Fruit fly (Drosophila melanogaster) whole organism, embryonic: ENCODE measurements around the gene CG14650.

Experiments used
- Antp ChIP-seq: fragments of 200-800 bp; sonication (Bioruptor generic); optimal IDR thresholded peaks from 3 replicates; lab custom pipeline; 2016; ENCODE audit warnings: missing biosample characterization, missing genetic modification characterization
- B-H1 ChIP-seq: fragments of 200-800 bp; sonication (Bioruptor generic); IDR thresholded peaks from 3 replicates; pipeline ENCODE4 v1.3.6; 2022; ENCODE audit warnings: missing biosample characterization, missing genetic modification characterization
- B-H2 ChIP-seq: fragments of 200-800 bp; sonication (Bioruptor generic); optimal IDR thresholded peaks from 2 replicates; lab custom pipeline; 2018; ENCODE audit warnings: missing biosample characterization, mild to moderate bottlenecking, missing genetic modification characterization
- CG10321 ChIP-seq: fragments of 200-800 bp; sonication (Bioruptor generic); IDR thresholded peaks from 2 replicates; pipeline ENCODE4 v1.3.6; 2022; ENCODE audit warnings: missing biosample characterization, missing genetic modification characterization
- CG15011 ChIP-seq: fragments of 200-800 bp; sonication (Bioruptor generic); optimal IDR thresholded peaks from 3 replicates; lab custom pipeline; 2018; ENCODE audit warnings: missing biosample characterization, mild to moderate bottlenecking, missing genetic modification characterization
- CG1647 ChIP-seq: fragments of 200-800 bp; sonication (Bioruptor generic); optimal IDR thresholded peaks from 3 replicates; lab custom pipeline; 2016; ENCODE audit warnings: missing biosample characterization, missing genetic modification characterization
- CG17612 ChIP-seq: fragments of 200-800 bp; sonication (Bioruptor generic); IDR thresholded peaks from 2 replicates; pipeline ENCODE4 v1.3.6; 2022; ENCODE audit warnings: missing biosample characterization, missing genetic modification characterization
- CG2678 ChIP-seq: fragments of 200-800 bp; sonication (Bioruptor generic); optimal IDR thresholded peaks from 3 replicates; lab custom pipeline; 2019; ENCODE audit warnings: missing biosample characterization, mild to moderate bottlenecking, missing genetic modification characterization, moderate library complexity
- CG2712 ChIP-seq: fragments of 200-800 bp; optimal IDR thresholded peaks from 3 replicates; lab custom pipeline; 2019; ENCODE audit warnings: missing biosample characterization, mild to moderate bottlenecking, missing genetic modification characterization, moderate library complexity
- CG30020 ChIP-seq: fragments of 200-800 bp; optimal IDR thresholded peaks from 2 replicates; lab custom pipeline; 2019; ENCODE audit warnings: missing biosample characterization, mild to moderate bottlenecking, missing genetic modification characterization, moderate library complexity
- CG3163 ChIP-seq: fragments of 200-800 bp; sonication (Bioruptor generic); optimal IDR thresholded peaks from 3 replicates; lab custom pipeline; 2016; ENCODE audit warnings: missing biosample characterization, missing genetic modification characterization
- CG34376 ChIP-seq: fragments of 200-800 bp; sonication (Bioruptor generic); optimal IDR thresholded peaks from 2 replicates; lab custom pipeline; 2018; ENCODE audit warnings: missing biosample characterization, mild to moderate bottlenecking, missing genetic modification characterization
- CG34422 ChIP-seq: fragments of 200-800 bp; sonication (Bioruptor generic); IDR thresholded peaks from 3 replicates; pipeline ENCODE4 v1.3.6; 2022; ENCODE audit warnings: missing biosample characterization, missing genetic modification characterization
- CG4617 ChIP-seq: fragments of 200-800 bp; sonication (Bioruptor generic); optimal IDR thresholded peaks from 3 replicates; lab custom pipeline; 2016; ENCODE audit warnings: missing biosample characterization, missing genetic modification characterization, borderline replicate concordance
- CG8281 ChIP-seq: fragments of 200-800 bp; sonication (Bioruptor generic); optimal IDR thresholded peaks from 2 replicates; lab custom pipeline; 2018; ENCODE audit warnings: missing biosample characterization, mild to moderate bottlenecking, missing genetic modification characterization, moderate library complexity
- CG8765 ChIP-seq: fragments of 200-800 bp; sonication (Bioruptor generic); IDR thresholded peaks from 2 replicates; pipeline ENCODE4 v1.3.6; 2022; ENCODE audit warnings: missing biosample characterization, missing genetic modification characterization
- CG9727 ChIP-seq: fragments of 200-800 bp; sonication (Bioruptor generic); optimal IDR thresholded peaks from 3 replicates; lab custom pipeline; 2017; ENCODE audit warnings: missing biosample characterization, mild to moderate bottlenecking, missing genetic modification characterization
- D19A ChIP-seq: fragments of 200-800 bp; optimal IDR thresholded peaks from 3 replicates; lab custom pipeline; 2019; ENCODE audit warnings: missing biosample characterization, mild to moderate bottlenecking, missing genetic modification characterization, moderate library complexity
- Dad ChIP-seq: fragments of 200-800 bp; sonication (Bioruptor generic); optimal IDR thresholded peaks from 3 replicates; lab custom pipeline; 2016; ENCODE audit warnings: missing biosample characterization, missing genetic modification characterization
- Dp ChIP-seq: fragments of 200-800 bp; sonication (Bioruptor generic); optimal IDR thresholded peaks from 2 replicates; lab custom pipeline; 2018; ENCODE audit warnings: missing biosample characterization, mild to moderate bottlenecking, missing genetic modification characterization, moderate library complexity
- Fer1 ChIP-seq: fragments of 200-800 bp; sonication (Bioruptor generic); optimal IDR thresholded peaks from 2 replicates; lab custom pipeline; 2017; ENCODE audit warnings: missing biosample characterization, mild to moderate bottlenecking, missing genetic modification characterization
- Hr3 ChIP-seq: fragments of 200-800 bp; sonication (Bioruptor generic); optimal IDR thresholded peaks from 3 replicates; lab custom pipeline; 2016; ENCODE audit warnings: missing biosample characterization, missing genetic modification characterization
- Hr51 ChIP-seq, 2 experiments: fragments of 200-800 bp; sonication (Bioruptor generic); optimal IDR thresholded peaks; 2 replicates in 1 of 2; 3 replicates in 1 of 2; lab custom pipeline; 2016 to 2018; ENCODE audit warnings: missing biosample characterization in 2 of 2, missing genetic modification characterization in 2 of 2, mild to moderate bottlenecking in 1 of 2, moderate library complexity in 1 of 2
- NC2β ChIP-seq: fragments of 200-800 bp; sonication (Bioruptor generic); optimal IDR thresholded peaks from 2 replicates; lab custom pipeline; 2016; ENCODE audit warnings: missing biosample characterization, missing genetic modification characterization
- Oaz ChIP-seq: fragments of 200-800 bp; sonication (Bioruptor generic); IDR thresholded peaks from 2 replicates; pipeline ENCODE4 v1.3.6; 2022; ENCODE audit warnings: missing biosample characterization, missing genetic modification characterization
- Oli ChIP-seq: fragments of 200-800 bp; sonication (Bioruptor generic); optimal IDR thresholded peaks from 2 replicates; lab custom pipeline; 2018; ENCODE audit warnings: missing biosample characterization, mild to moderate bottlenecking, missing genetic modification characterization, moderate library complexity
- Pdp1 ChIP-seq, 2 experiments: fragments of 200-800 bp; sonication (Bioruptor generic); optimal IDR thresholded peaks; 3 replicates each; lab custom pipeline; 2016; ENCODE audit warnings: missing biosample characterization in 2 of 2, missing genetic modification characterization in 2 of 2, mild to moderate bottlenecking in 1 of 2, moderate library complexity in 1 of 2
- Rfx ChIP-seq: fragments of 200-800 bp; sonication (Bioruptor generic); IDR thresholded peaks from 2 replicates; pipeline ENCODE4 v1.3.6; 2022; ENCODE audit warnings: missing biosample characterization, missing genetic modification characterization
- Ssrp ChIP-seq: fragments of 200-800 bp; sonication (Bioruptor generic); optimal IDR thresholded peaks from 2 replicates; lab custom pipeline; 2018; ENCODE audit warnings: missing biosample characterization, mild to moderate bottlenecking, missing genetic modification characterization, moderate library complexity
- ab ChIP-seq: fragments of 200-800 bp; sonication (Bioruptor generic); optimal IDR thresholded peaks from 2 replicates; lab custom pipeline; 2016; ENCODE audit warnings: missing biosample characterization, missing genetic modification characterization
- amos ChIP-seq: fragments of 200-800 bp; sonication (Bioruptor generic); IDR thresholded peaks from 2 replicates; pipeline ENCODE4 v1.3.6; 2022; ENCODE audit warnings: missing biosample characterization, missing genetic modification characterization; ENCODE audit not compliant: partially characterized antibody
- cas ChIP-seq: fragments of 200-800 bp; sonication (Bioruptor generic); IDR thresholded peaks from 2 replicates; pipeline ENCODE4 v1.3.6; 2022; ENCODE audit warnings: missing biosample characterization, missing genetic modification characterization
- cato ChIP-seq: fragments of 200-800 bp; sonication (Bioruptor generic); optimal IDR thresholded peaks from 2 replicates; lab custom pipeline; 2016; ENCODE audit warnings: missing biosample characterization, missing genetic modification characterization, borderline replicate concordance
- crc ChIP-seq: fragments of 200-800 bp; sonication (Bioruptor generic); optimal IDR thresholded peaks from 2 replicates; lab custom pipeline; 2016; ENCODE audit warnings: missing biosample characterization, missing genetic modification characterization
- dan ChIP-seq: fragments of 200-800 bp; sonication (Bioruptor generic); IDR thresholded peaks from 2 replicates; pipeline ENCODE4 v1.3.6; 2022; ENCODE audit warnings: missing biosample characterization, missing genetic modification characterization
- ems ChIP-seq: fragments of 200-800 bp; sonication (Bioruptor generic); optimal IDR thresholded peaks from 3 replicates; lab custom pipeline; 2016; ENCODE audit warnings: missing biosample characterization, missing genetic modification characterization
- exex ChIP-seq: fragments of 200-800 bp; sonication (Bioruptor generic); optimal IDR thresholded peaks from 4 replicates; lab custom pipeline; 2018; ENCODE audit warnings: missing biosample characterization, mild to moderate bottlenecking, missing genetic modification characterization, moderate library complexity
- ftz-f1 ChIP-seq: fragments of 200-800 bp; sonication (Bioruptor generic); optimal IDR thresholded peaks from 2 replicates; lab custom pipeline; 2016; ENCODE audit warnings: missing biosample characterization, missing genetic modification characterization
- mld ChIP-seq: fragments of 200-800 bp; sonication (Bioruptor generic); IDR thresholded peaks from 3 replicates; pipeline ENCODE4 v1.3.6; 2022; ENCODE audit warnings: missing biosample characterization, missing genetic modification characterization; ENCODE audit not compliant: partially characterized antibody
- nom ChIP-seq: fragments of 200-800 bp; sonication (Bioruptor generic); optimal IDR thresholded peaks from 2 replicates; lab custom pipeline; 2017; ENCODE audit warnings: missing biosample characterization, missing genetic modification characterization, mild to moderate bottlenecking, moderate library complexity, missing genetic modification reagents
- peb ChIP-seq: fragments of 200-800 bp; sonication (Bioruptor generic); IDR thresholded peaks from 2 replicates; pipeline ENCODE4 v1.3.6; 2022; ENCODE audit warnings: missing biosample characterization, missing genetic modification characterization
- phol ChIP-seq: fragments of 200-800 bp; sonication (Bioruptor generic); optimal IDR thresholded peaks from 3 replicates; lab custom pipeline; 2018; ENCODE audit warnings: missing biosample characterization, mild to moderate bottlenecking, missing genetic modification characterization, moderate library complexity
- pita ChIP-seq: fragments of 200-800 bp; sonication (Bioruptor generic); optimal IDR thresholded peaks from 2 replicates; lab custom pipeline; 2017; ENCODE audit warnings: missing biosample characterization, mild to moderate bottlenecking, missing genetic modification characterization
- schlank ChIP-seq: fragments of 200-800 bp; sonication (Bioruptor generic); optimal IDR thresholded peaks from 2 replicates; lab custom pipeline; 2018; ENCODE audit warnings: missing biosample characterization, mild to moderate bottlenecking, missing genetic modification characterization
- shn ChIP-seq: fragments of 200-800 bp; sonication (Bioruptor generic); optimal IDR thresholded peaks from 3 replicates; lab custom pipeline; 2016; ENCODE audit warnings: missing biosample characterization, missing genetic modification characterization
- so ChIP-seq: fragments of 200-800 bp; sonication (Bioruptor generic); IDR thresholded peaks from 3 replicates; pipeline ENCODE4 v1.3.6; 2022; ENCODE audit warnings: missing biosample characterization, missing genetic modification characterization
- unc-4 ChIP-seq: fragments of 200-800 bp; sonication (Bioruptor generic); IDR thresholded peaks from 2 replicates; pipeline ENCODE4 v1.3.6; 2022; ENCODE audit warnings: missing biosample characterization, missing genetic modification characterization; ENCODE audit not compliant: partially characterized antibody
- unpg ChIP-seq: fragments of 200-800 bp; sonication (Bioruptor generic); optimal IDR thresholded peaks from 3 replicates; lab custom pipeline; 2018; ENCODE audit warnings: missing biosample characterization, mild to moderate bottlenecking, missing genetic modification characterization, moderate library complexity
- usp ChIP-seq: fragments of >200 bp; optimal IDR thresholded peaks from 2 replicates; lab custom pipeline; 2017; ENCODE audit warnings: missing biosample characterization, missing genetic modification characterization
- wek ChIP-seq: fragments of 200-800 bp; sonication (Bioruptor generic); optimal IDR thresholded peaks from 3 replicates; lab custom pipeline; 2018; ENCODE audit warnings: missing biosample characterization, mild to moderate bottlenecking, missing genetic modification characterization, moderate library complexity

The CG14650 gene

dm6 chr3R:4437113-4437512 is at the start of gene CG14650, which contains the start of gene Lipt2 (continued):
- TF ChIP-seq CG8765: no peak
- peak; percentile 81 for TF ChIP-seq phol (tag; lab: Kevin White, UChicago)
- TF ChIP-seq peb (GFP tag; lab: Robert Waterston, UW): no peak
- no peak for TF ChIP-seq ab
- peak; percentile 98 for TF ChIP-seq CG4617 (GFP tag; lab: Kevin White, UChicago)
- no peak for TF ChIP-seq mld
- peak; percentile 79 for TF ChIP-seq CG30020 (tag; lab: Kevin White, UChicago)
- TF ChIP-seq Oli (tag; lab: Kevin White, UChicago): no peak
- TF ChIP-seq CG3163 (GFP tag; lab: Kevin White, UChicago): peak; percentile 79
- TF ChIP-seq unpg: peak; percentile 54
- peak; percentile 29 to 50 for TF ChIP-seq Hr51 (GFP tag; optimal IDR thresholded peaks at IDR 0.05; lab: Kevin White, UChicago)
- TF ChIP-seq dan (GFP tag; lab: Robert Waterston, UW): no peak
- peak; percentile 36 for TF ChIP-seq ftz-f1
- no peak for TF ChIP-seq D19A
- peak; percentile 38 for TF ChIP-seq crc (GFP tag; lab: Kevin White, UChicago)
- TF ChIP-seq cato: no peak
- peak; percentile 48 for TF ChIP-seq ems (GFP tag; lab: Kevin White, UChicago)
- no peak for TF ChIP-seq CG2678 (tag; lab: Kevin White, UChicago)
- no peak for TF ChIP-seq so (GFP tag; lab: Robert Waterston, UW)
- peak; percentile 62 for TF ChIP-seq Dp (GFP tag; lab: Kevin White, UChicago)
- TF ChIP-seq amos (GFP tag; lab: Robert Waterston, UW): peak; percentile 65
- TF ChIP-seq unc-4 (GFP tag; lab: Robert Waterston, UW): peak; percentile 62
- TF ChIP-seq CG9727 (GFP tag; lab: Kevin White, UChicago): peak; percentile 33
- peak; percentile 48 for TF ChIP-seq Fer1 (GFP tag; lab: Kevin White, UChicago)
- TF ChIP-seq B-H1 (GFP tag; lab: Robert Waterston, UW): no peak
- TF ChIP-seq Rfx (GFP tag; lab: Robert Waterston, UW): peak; percentile 66
- no peak for TF ChIP-seq CG15011 (GFP tag; lab: Kevin White, UChicago)
- TF ChIP-seq CG10321 (GFP tag; lab: Robert Waterston, UW): no peak
- TF ChIP-seq NC2β (GFP tag; lab: Kevin White, UChicago): peak; percentile 73
- peak; percentile 48 for TF ChIP-seq Dad (GFP tag; lab: Kevin White, UChicago)
- TF ChIP-seq nom (GFP tag; lab: Kevin White, UChicago): no peak
- peak; percentile 37 for TF ChIP-seq CG1647
- TF ChIP-seq wek (GFP tag; lab: Kevin White, UChicago): no peak
- TF ChIP-seq cas: no peak
- peak; percentile 50 to 66 for TF ChIP-seq Pdp1 (GFP tag; optimal IDR thresholded peaks at IDR 0.05; lab: Kevin White, UChicago)
- TF ChIP-seq CG2712: peak; percentile 60
- TF ChIP-seq CG8281 (tag; lab: Kevin White, UChicago): no peak
- no peak for TF ChIP-seq usp (GFP tag; lab: Kevin White, UChicago)
- no peak for TF ChIP-seq exex (tag; lab: Kevin White, UChicago)
- TF ChIP-seq Antp (GFP tag; lab: Kevin White, UChicago): peak; percentile 76
- peak; percentile 63 for TF ChIP-seq shn (GFP tag; lab: Kevin White, UChicago)
- 0 out of 3 replicates have a peak, but pooled peaks have one; percentile 28 for TF ChIP-seq CG34422 (GFP tag; lab: Robert Waterston, UW)
- TF ChIP-seq Ssrp (tag; lab: Kevin White, UChicago): peak; percentile 32
- no peak for TF ChIP-seq Oaz (GFP tag; lab: Robert Waterston, UW)
- no peak for TF ChIP-seq CG17612 (GFP tag; lab: Robert Waterston, UW)
- TF ChIP-seq B-H2 (GFP tag; lab: Kevin White, UChicago): peak; percentile 68
- TF ChIP-seq CG34376 (GFP tag; lab: Kevin White, UChicago): peak; percentile 46
- TF ChIP-seq Hr3: peak; percentile 57
- TF ChIP-seq pita (GFP tag; lab: Kevin White, UChicago): no peak
- no peak for TF ChIP-seq schlank (tag; lab: Kevin White, UChicago)
